Worm (Caenorhabditis elegans) whole organism, L4/young adult: ENCODE data around the gene his-74.

Source experiments
- W03F9.2 ChIP-seq: fragments of 150-350 bp; optimal IDR thresholded peaks from 2 replicates; lab custom pipeline; 2014; ENCODE audit warnings: missing biosample characterization, missing genetic modification characterization
- dao-5 ChIP-seq: sonication (generic microtip); optimal IDR thresholded peaks from 2 replicates; lab custom pipeline; 2016; ENCODE audit warnings: missing genotype, missing genetic modification characterization, moderate library complexity, missing compliant biosample characterization
- him-1 ChIP-seq: sonication (generic microtip); optimal IDR thresholded peaks from 2 replicates; lab custom pipeline; 2016; ENCODE audit warnings: missing genotype, missing genetic modification reagents, missing genetic modification characterization, missing compliant biosample characterization

The his-74 gene

ce11 chrV:12635218-12635617 lies 24.9 kb downstream of the his-74 start:
- TF ChIP-seq him-1 (tag; lab: Kevin White, UChicago), result no peak

- TF ChIP-seq him-1 (tag; lab: Kevin White, UChicago), result no peak
Observed at ce11 chrV:12634746-12635145, 25.4 kb downstream of the his-74 start.

ce11 chrV:12634050-12634449 lies 26.1 kb downstream of the his-74 start:
- TF ChIP-seq him-1 (tag; lab: Kevin White, UChicago) (no peak), dao-5 (tag; lab: Kevin White, UChicago) (no peak), W03F9.2 (tag; lab: Kevin White, UChicago) (no peak)

ce11 chrV:12633046-12633445 lies 27.1 kb downstream of the his-74 start:
- TF ChIP-seq dao-5 (tag; lab: Kevin White, UChicago), result no peak
- no peak for TF ChIP-seq W03F9.2 (tag; lab: Kevin White, UChicago)
- TF ChIP-seq him-1 (tag; lab: Kevin White, UChicago), result no peak

ce11 chrV:12632048-12632447 lies 28.1 kb downstream of the his-74 start, which contains the start of gene srx-113:
Gene srx-113, minus strand, starts transcription at chrV:12632148.
- no peak for TF ChIP-seq him-1 (tag; lab: Kevin White, UChicago)

ce11 chrV:12629743-12630142 lies 30.4 kb downstream of the his-74 start, which contains the start of gene F56H9.6:
Gene F56H9.6, minus strand, starts transcription at chrV:12629843.
- TF ChIP-seq dao-5 (tag; lab: Kevin White, UChicago), result no peak
- no peak for TF ChIP-seq him-1 (tag; lab: Kevin White, UChicago)

ce11 chrV:12624371-12624770 lies 35.8 kb downstream of the his-74 start, which contains the start of gene F56H9.9:
Gene F56H9.9, minus strand, starts transcription at chrV:12624471.
- TF ChIP-seq W03F9.2 (tag; lab: Kevin White, UChicago) (no peak), dao-5 (tag; lab: Kevin White, UChicago) (no peak), him-1 (tag; lab: Kevin White, UChicago) (no peak)

ce11 chrV:12612118-12612517 lies 48.0 kb downstream of the his-74 start, which contains the start of gene cyc-2.2:
Gene cyc-2.2, minus strand, starts transcription at chrV:12612218.
- TF ChIP-seq him-1 (tag; lab: Kevin White, UChicago) (no peak), dao-5 (tag; lab: Kevin White, UChicago) (no peak), W03F9.2 (tag; lab: Kevin White, UChicago) (no peak)

- TF ChIP-seq W03F9.2 (tag; lab: Kevin White, UChicago) (no peak), dao-5 (tag; lab: Kevin White, UChicago) (no peak), him-1 (tag; lab: Kevin White, UChicago) (no peak)
Observed at ce11 chrV:12611029-12611428, 49.1 kb downstream of the his-74 start, which contains the start of gene cubn-1. Gene cubn-1, plus strand, starts transcription at chrV:12611329.
